Fruit fly (Drosophila melanogaster): ENCODE measurements around the gene CG10512.

- TF ChIP-seq Sox102F (GFP tag; optimal IDR thresholded peaks at IDR 0.05) (no peak), Sox15 (GFP tag; optimal IDR thresholded peaks at IDR 0.05) (no peak), CG6792 (GFP tag; optimal IDR thresholded peaks at IDR 0.05) (no peak), CG10669 (GFP tag; optimal IDR thresholded peaks at IDR 0.05) (no peak), CG15336 (GFP tag; IDR thresholded peaks at IDR 0.05) (0 out of 2 replicates have a peak, but pooled peaks have one; percentile 36), CG10631 (GFP tag; optimal IDR thresholded peaks at IDR 0.05) (no peak), CG3919 (GFP tag; optimal IDR thresholded peaks at IDR 0.05) (no peak), OdsH (GFP tag; optimal IDR thresholded peaks at IDR 0.05) (no peak), Blimp-1 (GFP tag; optimal IDR thresholded peaks at IDR 0.05) (no peak)
Measured at dm6 chr3L:21241447-21241983, 38.8 kb downstream of the CG10512 start.
